Fruit fly (Drosophila melanogaster) Kc167 (cell line): ENCODE measurements around the gene CG32163.

Experiments used
- Myc ChIP-seq: fragments of >200 bp; optimal IDR thresholded peaks from 2 replicates; lab custom pipeline; 2017; ENCODE audit warnings: missing external identifiers
- insv ChIP-seq: fragments of >200 bp; optimal IDR thresholded peaks from 3 replicates; lab custom pipeline; 2018; ENCODE audit warnings: missing external identifiers

dm6 chr3L:16594922-16595518 is 8.1 kb downstream of the CG32163 start, which contains the start of the genes spd-2 and Apl:
- TF ChIP-seq Myc (lab: Kevin White, UChicago): no peak
- TF ChIP-seq insv (lab: Kevin White, UChicago): no peak
